Fruit fly (Drosophila melanogaster): ENCODE data around the gene CG46025.

CG46025 gene

dm6 chr2L:7782788-7783401, 28.9 kb downstream of the CG46025 start, which contains the start of gene Brd7-9:
Gene Brd7-9 (plus strand): TSS chr2L:7782865.
- TF ChIP-seq Myc (optimal IDR thresholded peaks at IDR 0.05) (no peak), psq (optimal IDR thresholded peaks at IDR 0.05) (no peak), Sin3A (optimal IDR thresholded peaks at IDR 0.05) (no peak), h (optimal IDR thresholded peaks at IDR 0.05) (no peak), ttk (optimal IDR thresholded peaks at IDR 0.05) (no peak), insv (optimal IDR thresholded peaks at IDR 0.05) (no peak)

DNA sequence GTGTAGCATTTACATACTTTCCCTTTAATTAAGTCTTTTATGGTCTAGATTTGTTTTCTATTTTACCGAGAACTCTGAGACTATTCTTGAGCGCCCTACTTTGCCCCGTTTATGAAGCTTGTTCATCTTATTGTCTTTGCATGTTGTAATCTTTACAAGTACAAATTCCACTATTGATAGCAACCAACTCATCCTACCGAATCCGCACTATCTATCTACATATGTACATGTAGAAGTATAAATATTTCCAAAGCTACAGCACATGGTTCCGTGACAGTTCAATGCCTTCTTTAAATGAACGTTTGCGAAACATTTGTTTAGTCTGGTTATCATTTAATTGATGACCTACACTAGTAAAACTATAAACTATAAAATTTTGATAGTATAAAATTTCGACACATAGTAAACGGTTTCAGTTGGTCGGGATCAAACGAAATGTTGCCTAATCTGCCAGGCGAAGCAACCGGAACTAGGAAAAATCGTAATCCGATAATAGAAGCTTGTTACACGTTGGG, 35.0 kb downstream of the CG46025 start:
- TF ChIP-seq psq (optimal IDR thresholded peaks at IDR 0.05) = no peak

DNA sequence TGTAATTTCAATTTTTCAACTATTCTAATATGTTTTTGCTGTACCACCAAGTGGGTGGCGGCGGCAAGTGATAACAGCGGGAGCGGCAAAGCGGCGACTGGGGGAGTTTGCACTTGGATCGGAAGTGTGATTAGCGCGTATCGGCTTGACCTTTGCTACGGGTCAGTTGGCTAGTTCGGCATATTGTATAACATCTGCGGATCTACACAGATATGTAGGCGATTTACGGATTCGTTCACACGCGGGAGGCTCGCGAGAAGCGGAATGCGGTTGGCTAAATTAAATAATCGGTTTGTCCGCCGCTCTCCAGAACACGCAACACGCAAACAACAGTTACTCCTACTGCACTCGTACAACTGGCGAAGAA, 36.1 kb downstream of the CG46025 start:
- TF ChIP-seq psq (optimal IDR thresholded peaks at IDR 0.05) (no peak), ttk (optimal IDR thresholded peaks at IDR 0.05) (no peak), Myc (optimal IDR thresholded peaks at IDR 0.05) (no peak), Sin3A (optimal IDR thresholded peaks at IDR 0.05) (no peak), insv (optimal IDR thresholded peaks at IDR 0.05) (no peak), h (optimal IDR thresholded peaks at IDR 0.05) (no peak)

DNA sequence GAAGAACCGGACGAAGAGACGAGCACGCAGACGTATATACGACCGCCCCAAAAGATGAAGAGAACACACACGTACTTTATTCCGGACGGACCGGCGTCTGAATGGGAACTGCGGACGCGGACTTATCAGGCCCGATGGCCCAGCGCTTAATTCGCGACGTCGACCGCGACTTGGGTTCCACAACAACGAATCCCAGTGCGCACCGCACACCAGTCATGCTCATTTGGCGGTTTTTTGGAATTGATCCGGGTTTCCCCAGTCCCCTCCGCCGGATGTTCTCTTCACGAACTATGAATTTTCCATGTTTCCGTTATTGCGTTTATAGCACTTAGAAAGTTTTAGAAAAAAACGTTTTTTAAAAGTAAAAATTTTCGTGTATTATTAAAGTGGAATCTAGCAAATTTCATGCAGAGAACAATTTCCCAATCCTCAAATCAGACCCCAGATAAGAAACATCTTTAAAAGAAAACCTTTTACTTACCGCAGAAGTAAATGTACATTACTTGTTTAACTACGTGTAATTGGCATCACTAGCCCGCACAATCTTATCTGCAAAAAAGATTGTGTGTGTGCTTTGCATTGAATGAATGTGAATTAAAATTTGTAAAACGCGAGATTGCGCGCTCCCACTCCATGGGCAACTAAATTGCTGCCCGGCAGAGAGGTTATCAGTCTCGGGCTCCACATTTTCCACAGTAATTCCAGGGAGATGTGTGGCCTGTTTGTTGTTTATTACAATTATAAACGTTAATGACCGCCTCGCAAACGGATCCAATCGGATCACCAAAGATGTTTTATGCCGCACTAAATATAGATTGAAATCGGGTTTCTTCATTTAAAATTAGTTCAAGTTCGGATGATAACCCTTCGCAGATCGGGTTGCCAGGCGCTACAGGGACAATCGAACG, 36.7 kb downstream of the CG46025 start, which contains the start of gene CG7149:
Gene CG7149, minus strand, starts transcription at position 110 of the 908 bp plus-strand sequence.
- no peak for TF ChIP-seq ttk (optimal IDR thresholded peaks at IDR 0.05)

- TF ChIP-seq Sin3A (optimal IDR thresholded peaks at IDR 0.05) (no peak), insv (optimal IDR thresholded peaks at IDR 0.05) (no peak), ttk (optimal IDR thresholded peaks at IDR 0.05) (no peak), psq (optimal IDR thresholded peaks at IDR 0.05) (no peak), h (optimal IDR thresholded peaks at IDR 0.05) (no peak), Myc (optimal IDR thresholded peaks at IDR 0.05) (no peak)
These were observed 37.4 kb downstream of the CG46025 start for dm6 chr2L:7791356-7791738.

DNA sequence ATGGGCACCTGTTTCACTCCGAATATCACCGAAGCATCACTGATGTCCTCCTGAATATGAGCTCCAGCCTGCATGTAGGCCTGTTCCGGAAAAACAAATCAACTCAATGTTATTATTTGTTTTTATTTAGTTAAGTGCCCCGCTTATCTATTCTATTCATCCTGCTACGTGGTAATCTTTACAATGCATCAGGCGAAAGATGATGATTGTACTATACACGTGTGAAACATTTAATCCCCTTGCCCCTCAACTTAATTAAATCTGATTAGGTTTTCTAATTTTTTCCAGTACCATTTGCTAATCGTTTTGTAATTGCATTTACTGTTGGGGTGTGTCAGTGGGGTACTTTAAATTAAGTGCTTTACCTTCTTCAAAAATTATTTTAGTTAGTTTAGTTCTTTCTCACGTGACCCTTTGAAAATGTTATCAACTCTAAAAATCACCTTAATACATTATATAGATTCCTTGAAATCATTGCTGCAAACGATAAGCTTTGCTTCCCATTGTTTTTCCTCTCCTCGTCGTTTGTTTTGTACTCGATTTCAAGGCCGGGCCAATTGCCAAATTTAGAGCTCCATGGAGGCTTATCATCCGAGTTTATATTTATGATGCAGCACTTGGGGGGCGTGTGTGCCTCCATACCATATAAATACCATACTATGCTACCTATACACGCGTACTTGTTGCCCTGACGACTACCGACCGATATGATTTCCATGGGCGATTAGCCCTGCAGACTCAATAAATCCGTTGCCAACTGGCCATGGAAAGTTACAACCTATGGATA, 40.9 kb downstream of the CG46025 start:
- TF ChIP-seq Sin3A (optimal IDR thresholded peaks at IDR 0.05) = no peak

DNA sequence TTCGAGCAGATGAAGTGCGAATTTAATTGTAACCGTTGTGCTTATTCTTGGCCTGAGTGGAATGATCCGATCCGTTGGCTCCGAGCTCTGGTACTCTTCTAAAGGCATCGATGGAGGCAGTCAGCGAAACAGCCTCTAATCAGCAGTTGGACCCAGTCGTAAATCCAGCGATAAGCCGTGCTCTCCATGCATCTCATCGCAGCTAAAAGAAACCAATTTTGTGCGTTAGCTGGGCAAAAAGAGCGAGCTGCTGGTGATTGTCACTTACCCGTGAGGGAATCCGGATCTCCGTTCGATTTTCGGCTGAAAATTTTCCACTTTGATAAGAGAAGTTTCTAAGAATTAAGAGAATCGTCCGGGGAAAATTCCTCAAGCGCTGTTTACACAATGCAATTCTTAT, 41.9 kb downstream of the CG46025 start, which contains the start of gene LKRSDH:
Gene LKRSDH, minus strand, starts transcription at position 101 of the 400 bp plus-strand sequence.
- TF ChIP-seq Myc (optimal IDR thresholded peaks at IDR 0.05) (no peak), insv (optimal IDR thresholded peaks at IDR 0.05) (no peak), Sin3A (optimal IDR thresholded peaks at IDR 0.05) (no peak), h (optimal IDR thresholded peaks at IDR 0.05) (no peak), ttk (optimal IDR thresholded peaks at IDR 0.05) (no peak), psq (optimal IDR thresholded peaks at IDR 0.05) (no peak)

- TF ChIP-seq Sin3A (optimal IDR thresholded peaks at IDR 0.05) (no peak), Myc (optimal IDR thresholded peaks at IDR 0.05) (no peak), ttk (optimal IDR thresholded peaks at IDR 0.05) (no peak), psq (optimal IDR thresholded peaks at IDR 0.05) (no peak), h (optimal IDR thresholded peaks at IDR 0.05) (no peak), insv (optimal IDR thresholded peaks at IDR 0.05) (no peak)
These were observed 45.9 kb downstream of the CG46025 start, which contains the start of the genes Herp and r2d2 for dm6 chr2L:7799804-7800433. Gene Herp (minus strand): TSS chr2L:7800058. Gene r2d2 (plus strand): TSS chr2L:7800147.

- TF ChIP-seq Sin3A (optimal IDR thresholded peaks at IDR 0.05) (no peak), Myc (optimal IDR thresholded peaks at IDR 0.05) (no peak), insv (optimal IDR thresholded peaks at IDR 0.05) (no peak), psq (optimal IDR thresholded peaks at IDR 0.05) (no peak), ttk (optimal IDR thresholded peaks at IDR 0.05) (no peak), h (optimal IDR thresholded peaks at IDR 0.05) (no peak)
These were observed 53.6 kb downstream of the CG46025 start for dm6 chr2L:7807563-7807962.

DNA sequence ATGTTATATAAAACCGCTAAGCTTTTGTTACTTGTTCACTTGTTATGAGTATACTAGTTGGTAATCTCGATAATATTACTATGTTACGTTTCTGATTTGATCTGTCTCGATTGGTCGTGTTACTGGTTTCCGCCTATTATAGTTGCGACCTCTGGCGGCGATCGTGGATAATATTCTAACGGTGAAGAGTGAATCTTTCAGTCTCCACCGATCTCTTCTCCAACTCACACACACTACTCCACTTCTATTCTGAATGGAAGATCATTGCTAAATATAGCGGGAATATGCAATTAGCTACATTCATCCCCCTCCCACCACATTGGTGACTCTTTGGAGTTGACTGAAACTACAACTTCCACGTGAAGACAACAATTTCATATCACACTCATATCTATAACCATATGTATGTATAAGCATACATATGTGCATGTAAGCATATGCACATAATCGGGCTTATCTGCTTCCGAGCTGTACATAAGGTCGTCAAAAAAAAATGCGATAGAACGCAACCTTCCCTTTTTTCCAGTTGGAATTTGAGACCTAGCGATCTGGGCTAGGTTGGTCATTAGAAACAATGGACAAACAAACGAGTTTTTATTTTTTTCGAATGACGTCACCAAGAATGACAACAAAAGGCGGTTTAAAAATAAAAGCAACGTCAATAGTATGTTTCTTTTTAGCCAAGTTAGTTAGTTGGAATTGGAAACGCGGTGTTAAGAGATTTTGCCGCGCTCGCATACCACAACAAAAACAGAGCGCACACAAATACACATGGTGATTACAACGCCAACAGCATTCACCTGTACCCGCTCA, 55.1 kb downstream of the CG46025 start:
- TF ChIP-seq insv (optimal IDR thresholded peaks at IDR 0.05) = no peak
- TF ChIP-seq psq (optimal IDR thresholded peaks at IDR 0.05) = no peak

DNA sequence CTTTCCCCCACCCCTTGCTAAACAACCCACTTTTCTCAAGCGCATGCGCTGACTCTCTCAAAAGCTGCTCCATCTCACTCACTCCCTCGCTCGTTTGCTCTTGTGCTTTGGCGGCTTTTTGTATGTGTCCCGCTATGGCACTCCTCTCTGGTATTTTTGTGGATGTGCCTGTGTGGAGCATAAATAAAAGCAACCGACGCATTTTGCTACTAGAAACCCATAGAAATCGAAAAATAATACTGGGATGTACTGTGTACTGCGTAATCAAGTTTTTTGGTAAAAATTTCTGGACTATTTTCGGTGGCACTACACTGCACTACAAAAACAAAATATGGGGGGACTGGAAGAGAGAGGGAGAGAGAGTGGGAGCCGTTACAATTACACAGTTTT, 55.7 kb downstream of the CG46025 start:
- TF ChIP-seq ttk (optimal IDR thresholded peaks at IDR 0.05) = no peak
- no peak for TF ChIP-seq insv (optimal IDR thresholded peaks at IDR 0.05)
- no peak for TF ChIP-seq psq (optimal IDR thresholded peaks at IDR 0.05)
- no peak for TF ChIP-seq h (optimal IDR thresholded peaks at IDR 0.05)
- no peak for TF ChIP-seq Myc (optimal IDR thresholded peaks at IDR 0.05)
- no peak for TF ChIP-seq Sin3A (optimal IDR thresholded peaks at IDR 0.05)

Data from Kc167 (cell line).